Worm (Caenorhabditis elegans): ENCODE data around the gene C05B5.5.
"Not testable (repeated sequence)": the region's sequence is repeated elsewhere in the genome, so short reads cannot be mapped to it uniquely, and the experiment has no call there.

C05B5.5 gene

ce11 chrIII:10049682-10050081 is 48.5 kb downstream of the C05B5.5 start, which contains the start of gene T16G12.1 (continued):
- TF ChIP-seq Y105C5A.15 (GFP tag; IDR thresholded peaks at IDR 0.05) (no peak), lin-15B (tag; optimal IDR thresholded peaks at IDR 0.05) (no peak), nhr-77 (tag; optimal IDR thresholded peaks at IDR 0.05) (no peak), pqm-1 (tag; optimal IDR thresholded peaks at IDR 0.05) (peak; percentile 68), egl-43 (GFP tag; IDR thresholded peaks at IDR 0.05) (no peak), egl-27 (tag; optimal IDR thresholded peaks at IDR 0.05) (no peak), madf-5 (GFP tag; IDR thresholded peaks at IDR 0.05) (no peak), mdl-1 (tag; optimal IDR thresholded peaks at IDR 0.05) (no peak)

- not testable (repeated sequence) for TF ChIP-seq ces-1 (GFP tag; optimal IDR thresholded peaks at IDR 0.05); mdl-1 (tag; optimal IDR thresholded peaks at IDR 0.05); F26F4.8 (GFP tag; conservative IDR thresholded peaks at IDR 0.05)
These were observed 49.2 kb downstream of the C05B5.5 start, which contains the start of gene T16G12.3 for ce11 chrIII:10050321-10050720. T16G12.3 (plus strand) TSS chrIII:10050621.

DNA sequence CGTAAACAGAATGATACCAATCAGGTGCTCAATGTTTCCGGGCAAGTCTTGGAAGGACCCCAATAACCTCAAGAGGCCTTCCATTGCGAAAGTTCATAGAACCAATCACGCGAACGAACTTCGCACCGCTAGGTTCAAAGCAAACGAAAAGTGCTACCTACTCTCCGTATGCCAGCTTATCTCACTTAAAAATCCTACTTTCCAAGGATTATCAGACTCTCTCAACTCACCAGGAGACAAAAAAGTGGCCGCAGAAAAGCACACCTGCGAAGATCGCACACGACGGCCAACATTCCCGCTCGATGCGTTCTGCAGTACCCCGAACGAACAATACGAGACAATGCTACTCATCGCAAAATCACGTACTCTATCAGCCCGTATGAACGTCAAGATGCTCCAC is 52.2 kb downstream of the C05B5.5 start, which contains the start of gene T16G12.12:
Gene T16G12.12 (plus strand): TSS at position 301 of the 400 bp plus-strand sequence.
- TF ChIP-seq lir-3 (tag; optimal IDR thresholded peaks at IDR 0.05); dmd-9 (GFP tag; IDR thresholded peaks at IDR 0.05); ceh-32 (tag; optimal IDR thresholded peaks at IDR 0.05; ENCODE audit: poor library complexity): not testable (repeated sequence)

Data from whole organism, L4 larva.